Worm (Caenorhabditis elegans): ENCODE measurements around the gene cdc-25.2.

Gene cdc-25.2

ce11 chrV:1569750-1570419 lies 3.0 kb downstream of the cdc-25.2 start:
- TF ChIP-seq mdt-29 (GFP tag; IDR thresholded peaks at IDR 0.05) = no peak
- peak in 1 of 2 experiments; percentile 52 for TF ChIP-seq unc-62 (GFP tag; optimal IDR thresholded peaks at IDR 0.05 in 1 of 2)
- TF ChIP-seq unc-62 (tag; optimal IDR thresholded peaks at IDR 0.05) = no peak
- TF ChIP-seq egl-27 (tag; optimal IDR thresholded peaks at IDR 0.05) = no peak
- peak; percentile 67 for TF ChIP-seq aha-1 (tag)
- TF ChIP-seq hlh-30 (tag; optimal IDR thresholded peaks at IDR 0.05; ENCODE audit: insufficient read depth) = no peak
- TF ChIP-seq lin-29 (GFP tag; IDR thresholded peaks at IDR 0.05) = no peak

ce11 chrV:1570679-1571078 lies 3.8 kb downstream of the cdc-25.2 start:
- TF ChIP-seq daf-8 (GFP tag; IDR thresholded peaks at IDR 0.05) (no peak), tag-97 (GFP tag; IDR thresholded peaks at IDR 0.05) (no peak)

ce11 chrV:1572585-1572984 lies 5.7 kb downstream of the cdc-25.2 start:
- no peak for TF ChIP-seq arid-1 (GFP tag; conservative IDR thresholded peaks at IDR 0.05)
- 0 out of 2 replicates have a peak, but pooled peaks have one; percentile 26 for TF ChIP-seq dmd-9 (GFP tag; IDR thresholded peaks at IDR 0.05)
- no peak for TF ChIP-seq snpc-1.2 (GFP tag; IDR thresholded peaks at IDR 0.05)
- TF ChIP-seq ces-1 (GFP tag; optimal IDR thresholded peaks at IDR 0.05) = no peak

- TF ChIP-seq unc-62 (GFP tag; optimal IDR thresholded peaks at IDR 0.05 in 1 of 2) (peak in 1 of 2 experiments; percentile 41), unc-62 (tag; optimal IDR thresholded peaks at IDR 0.05) (no peak), aha-1 (tag) (peak; percentile 79), lin-1 (GFP tag; IDR thresholded peaks at IDR 0.05) (no peak), attf-4 (tag; optimal IDR thresholded peaks at IDR 0.05) (no peak)
These were observed 7.7 kb downstream of the cdc-25.2 start for ce11 chrV:1574599-1574998.

- no peak for TF ChIP-seq ceh-62 (tag; optimal IDR thresholded peaks at IDR 0.05)
- TF ChIP-seq lsy-2 (tag; optimal IDR thresholded peaks at IDR 0.05) = no peak
- TF ChIP-seq unc-62 (GFP tag; optimal IDR thresholded peaks at IDR 0.05 in 1 of 2) = peak in 1 of 2 experiments; percentile 91
- no peak for TF ChIP-seq unc-62 (tag; optimal IDR thresholded peaks at IDR 0.05)
- TF ChIP-seq ztf-11 (tag; optimal IDR thresholded peaks at IDR 0.05) = no peak
- TF ChIP-seq nhr-41 (GFP tag; IDR thresholded peaks at IDR 0.05) = no peak
- no peak for TF ChIP-seq zip-2 (tag; optimal IDR thresholded peaks at IDR 0.05)
- TF ChIP-seq ceh-82 (tag; optimal IDR thresholded peaks at IDR 0.05) = no peak
These were observed 8.7 kb downstream of the cdc-25.2 start for ce11 chrV:1575493-1576084.

ce11 chrV:1577092-1577709 lies 10.3 kb downstream of the cdc-25.2 start:
- TF ChIP-seq aha-1 (tag) (peak; percentile 94), F26F4.8 (GFP tag; conservative IDR thresholded peaks at IDR 0.05) (no peak), set-16 (GFP tag; IDR thresholded peaks at IDR 0.05) (peak; percentile 27; the same call in 1 of the 2 replicates), unc-62 (GFP tag; optimal IDR thresholded peaks at IDR 0.05 in 1 of 2) (peak in 1 of 2 experiments; percentile 36), unc-62 (tag; optimal IDR thresholded peaks at IDR 0.05) (no peak), hlh-30 (tag; optimal IDR thresholded peaks at IDR 0.05; ENCODE audit: insufficient read depth) (no peak)

ce11 chrV:1578572-1579230 lies 11.8 kb downstream of the cdc-25.2 start:
- TF ChIP-seq madf-5 (GFP tag; IDR thresholded peaks at IDR 0.05) (0 out of 4 replicates have a peak, but pooled peaks of 1 of the 2 experiments have one; percentile 12), aly-2 (tag; optimal IDR thresholded peaks at IDR 0.05) (no peak)
